Fruit fly (Drosophila melanogaster) whole organism: Measurements from ENCODE around the gene Mipp1.

Experiments
- Dll ChIP-seq: fragments of >200 bp; optimal IDR thresholded peaks from 2 replicates; lab custom pipeline; 2017
- pan ChIP-seq: fragments of >200 bp; optimal IDR thresholded peaks from 2 replicates; lab custom pipeline; 2017
- psq ChIP-seq: fragments of >200 bp; optimal IDR thresholded peaks from 2 replicates; lab custom pipeline; 2017
- usp ChIP-seq: fragments of >200 bp; optimal IDR thresholded peaks from 2 replicates; lab custom pipeline; 2017; ENCODE audit warnings: missing biosample characterization, missing genetic modification characterization, mixed read lengths

dm6 chr3L:16571739-16572063, 1.4 kb downstream of the Mipp1 start:
- TF ChIP-seq usp (GFP tag; lab: Kevin White, UChicago), result no peak
- TF ChIP-seq psq (lab: Kevin White, UChicago), result no peak
- TF ChIP-seq pan (lab: Kevin White, UChicago), result no peak
- no peak for TF ChIP-seq Dll
